Fruit fly (Drosophila melanogaster): ENCODE results near the gene CG17776.
A peak's percentile ranks its signal among the peaks of the same experiment; 100 is the strongest.

The CG17776 gene

dm6 chrX:2141854-2142216 lies 42.7 kb upstream of the CG17776 start (continued):
- TF ChIP-seq bowl (GFP tag; IDR thresholded peaks at IDR 0.05) = no peak
- peak; percentile 23 for TF ChIP-seq ewg (GFP tag; optimal IDR thresholded peaks at IDR 0.05)
- TF ChIP-seq slp2 (GFP tag; optimal IDR thresholded peaks at IDR 0.05) = peak; percentile 3
- no peak for TF ChIP-seq Bteb2 (GFP tag; optimal IDR thresholded peaks at IDR 0.05)
- no peak for TF ChIP-seq rib (GFP tag; IDR thresholded peaks at IDR 0.05)
- TF ChIP-seq crol (GFP tag; IDR thresholded peaks at IDR 0.05) = no peak
- TF ChIP-seq H15 (GFP tag; IDR thresholded peaks at IDR 0.05) = no peak
- no peak for TF ChIP-seq CG34224 (GFP tag; IDR thresholded peaks at IDR 0.05; ENCODE audit: partially characterized antibody)
- TF ChIP-seq row (GFP tag; IDR thresholded peaks at IDR 0.05) = peak; percentile 74
- no peak for TF ChIP-seq crp (GFP tag; optimal IDR thresholded peaks at IDR 0.05)
- TF ChIP-seq chm (GFP tag; IDR thresholded peaks at IDR 0.05) = peak; percentile 75; the same call in 1 of the 2 replicates
- peak; percentile 13 for TF ChIP-seq az2 (GFP tag; optimal IDR thresholded peaks at IDR 0.05)
- TF ChIP-seq HLHmδ (GFP tag; optimal IDR thresholded peaks at IDR 0.05) = peak; percentile 53
- TF ChIP-seq Gug (GFP tag; IDR thresholded peaks at IDR 0.05) = no peak
- TF ChIP-seq GATAe (GFP tag; conservative IDR thresholded peaks at IDR 0.05) = 0 out of 2 replicates have a peak, but pooled peaks have one; percentile 12
- no peak for TF ChIP-seq CG31224 (GFP tag; IDR thresholded peaks at IDR 0.05)
- peak; percentile 2 for TF ChIP-seq Ssrp (tag; optimal IDR thresholded peaks at IDR 0.05)
- TF ChIP-seq Opbp (GFP tag; IDR thresholded peaks at IDR 0.05; ENCODE audit: partially characterized antibody) = no peak
- TF ChIP-seq phol (tag; optimal IDR thresholded peaks at IDR 0.05) = peak; percentile 27
- TF ChIP-seq pho (GFP tag; optimal IDR thresholded peaks at IDR 0.05) = peak; percentile 10
- TF ChIP-seq fd64A (GFP tag; optimal IDR thresholded peaks at IDR 0.05) = peak; percentile 71
- TF ChIP-seq CG2875 (GFP tag; optimal IDR thresholded peaks at IDR 0.05) = peak; percentile 68
- peak; percentile 61 for TF ChIP-seq Vsx1 (GFP tag; optimal IDR thresholded peaks at IDR 0.05)
- no peak; the same call in 2 of the 3 replicates for TF ChIP-seq ase (GFP tag; IDR thresholded peaks at IDR 0.05)
- peak; percentile 22 for TF ChIP-seq dm (GFP tag; optimal IDR thresholded peaks at IDR 0.05)
- TF ChIP-seq Pdp1 (GFP tag; optimal IDR thresholded peaks at IDR 0.05) = peak; percentile 2 to 90
- TF ChIP-seq CG9817 (tag; optimal IDR thresholded peaks at IDR 0.05) = peak; percentile 36
- TF ChIP-seq Lhr (GFP tag; optimal IDR thresholded peaks at IDR 0.05) = no peak
- no peak for TF ChIP-seq HmgZ (tag; optimal IDR thresholded peaks at IDR 0.05)
- TF ChIP-seq fu2 (GFP tag; optimal IDR thresholded peaks at IDR 0.05) = no peak
- peak; percentile 41 for TF ChIP-seq CG13894 (tag; optimal IDR thresholded peaks at IDR 0.05)
- no peak for TF ChIP-seq gfzf (GFP tag; optimal IDR thresholded peaks at IDR 0.05)
- peak; percentile 4 for TF ChIP-seq exex (tag; optimal IDR thresholded peaks at IDR 0.05)
- TF ChIP-seq CG8290 (GFP tag; optimal IDR thresholded peaks at IDR 0.05) = no peak
- TF ChIP-seq CG8290 (tag; optimal IDR thresholded peaks at IDR 0.05) = peak in 1 of 2 experiments; percentile 89
- TF ChIP-seq CG14441 (GFP tag; IDR thresholded peaks at IDR 0.05) = no peak
- TF ChIP-seq pan (optimal IDR thresholded peaks at IDR 0.05) = no peak
- peak in 1 of 2 experiments; percentile 64 for TF ChIP-seq pan (GFP tag; optimal IDR thresholded peaks at IDR 0.05 in 1 of 2, IDR thresholded peaks at IDR 0.05 in 1 of 2)
- TF ChIP-seq Six4 (GFP tag; optimal IDR thresholded peaks at IDR 0.05) = no peak
- TF ChIP-seq bbx (GFP tag; IDR thresholded peaks at IDR 0.05; ENCODE audit: partially characterized antibody) = no peak
- no peak for TF ChIP-seq yki (optimal IDR thresholded peaks at IDR 0.05)
- TF ChIP-seq gem (tag; optimal IDR thresholded peaks at IDR 0.05) = peak; percentile 55
- peak; percentile 60 for TF ChIP-seq CG9932 (GFP tag; IDR thresholded peaks at IDR 0.05)
- TF ChIP-seq Dek (tag; optimal IDR thresholded peaks at IDR 0.05) = peak; percentile 43
- no peak for TF ChIP-seq CG6683 (GFP tag; optimal IDR thresholded peaks at IDR 0.05)
- TF ChIP-seq Hr39 (optimal IDR thresholded peaks at IDR 0.05) = no peak
- TF ChIP-seq Scr (GFP tag; IDR thresholded peaks at IDR 0.05; ENCODE audit: partially characterized antibody) = no peak
- TF ChIP-seq vnd (GFP tag; IDR thresholded peaks at IDR 0.05; ENCODE audit: partially characterized antibody) = no peak
- no peak for TF ChIP-seq tna (GFP tag; IDR thresholded peaks at IDR 0.05; ENCODE audit: partially characterized antibody)
- TF ChIP-seq vvl (GFP tag; IDR thresholded peaks at IDR 0.05) = peak; percentile 64
- no peak for TF ChIP-seq CkIIα-i1 (GFP tag; IDR thresholded peaks at IDR 0.05)
- TF ChIP-seq CG11456 (GFP tag; IDR thresholded peaks at IDR 0.05) = no peak
